Fruit fly (Drosophila melanogaster): ENCODE measurements around the gene Or10a.

Or10a gene

DNA sequence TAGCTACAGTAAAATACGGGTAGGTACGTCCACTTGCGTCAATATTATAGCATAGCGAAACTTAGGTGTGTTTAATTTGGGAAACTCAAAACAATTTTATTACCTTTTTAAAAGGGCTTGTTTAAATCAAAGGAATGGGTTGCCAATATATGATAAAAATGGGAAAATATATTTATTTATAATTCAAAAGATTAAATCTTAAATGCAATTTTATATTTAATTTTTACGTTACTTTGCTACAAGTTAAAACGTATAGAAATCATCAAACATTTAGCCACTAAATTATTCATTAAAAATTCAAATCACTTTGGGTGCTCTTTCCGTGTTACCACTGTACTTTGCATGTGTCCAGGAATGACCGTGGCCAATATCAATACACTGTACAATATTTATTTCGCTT is 23.7 kb upstream of the Or10a start (continued):
- TF ChIP-seq Meics (GFP tag; optimal IDR thresholded peaks at IDR 0.05): peak; percentile 58
- no peak for TF ChIP-seq CG31388 (GFP tag; optimal IDR thresholded peaks at IDR 0.05)
- TF ChIP-seq CG10979 (tag; optimal IDR thresholded peaks at IDR 0.05): no peak
- TF ChIP-seq bowl (GFP tag; IDR thresholded peaks at IDR 0.05): no peak
- no peak for TF ChIP-seq sens (GFP tag)
- no peak for TF ChIP-seq MTF-1 (GFP tag; optimal IDR thresholded peaks at IDR 0.05; ENCODE audit: borderline replicate concordance)
- no peak for TF ChIP-seq tx (GFP tag; optimal IDR thresholded peaks at IDR 0.05)
- no peak for TF ChIP-seq HLH54F (GFP tag; optimal IDR thresholded peaks at IDR 0.05)
- TF ChIP-seq CG7928 (GFP tag; optimal IDR thresholded peaks at IDR 0.05): no peak
- TF ChIP-seq Neu2 (GFP tag; optimal IDR thresholded peaks at IDR 0.05; ENCODE audit: borderline replicate concordance): no peak
- TF ChIP-seq CG8765 (GFP tag; IDR thresholded peaks at IDR 0.05): no peak
- peak; percentile 85 for TF ChIP-seq grau (tag; optimal IDR thresholded peaks at IDR 0.05)
- no peak for TF ChIP-seq HLH4C (GFP tag; IDR thresholded peaks at IDR 0.05; ENCODE audit: partially characterized antibody)
- TF ChIP-seq CG12104 (GFP tag; optimal IDR thresholded peaks at IDR 0.05): peak; percentile 29
- TF ChIP-seq vnd (GFP tag; IDR thresholded peaks at IDR 0.05; ENCODE audit: partially characterized antibody): no peak
- TF ChIP-seq CG17385 (GFP tag; optimal IDR thresholded peaks at IDR 0.05): peak; percentile 47
- peak; percentile 14 for TF ChIP-seq CG18619 (GFP tag; optimal IDR thresholded peaks at IDR 0.05)
- no peak for TF ChIP-seq pum (GFP tag; optimal IDR thresholded peaks at IDR 0.05)
- TF ChIP-seq Bdp1 (GFP tag; optimal IDR thresholded peaks at IDR 0.05): no peak
- TF ChIP-seq klu (GFP tag; IDR thresholded peaks at IDR 0.05): no peak
- no peak for TF ChIP-seq CG6813 (GFP tag; optimal IDR thresholded peaks at IDR 0.05)
- no peak for TF ChIP-seq Mes4 (GFP tag; optimal IDR thresholded peaks at IDR 0.05)
- TF ChIP-seq NC2β (GFP tag; optimal IDR thresholded peaks at IDR 0.05): no peak
- no peak for TF ChIP-seq CG6254 (GFP tag; optimal IDR thresholded peaks at IDR 0.05)
- TF ChIP-seq Sox102F (GFP tag; optimal IDR thresholded peaks at IDR 0.05): peak; percentile 38
- no peak for TF ChIP-seq Max (GFP tag; optimal IDR thresholded peaks at IDR 0.05)
- TF ChIP-seq CG11456 (GFP tag; IDR thresholded peaks at IDR 0.05): no peak
- no peak for TF ChIP-seq pan (optimal IDR thresholded peaks at IDR 0.05)
- peak in 1 of 2 experiments; percentile 4 for TF ChIP-seq pan (GFP tag; optimal IDR thresholded peaks at IDR 0.05 in 1 of 2, IDR thresholded peaks at IDR 0.05 in 1 of 2)
- no peak for TF ChIP-seq CG16815 (GFP tag; optimal IDR thresholded peaks at IDR 0.05)
- no peak for TF ChIP-seq amos (GFP tag; IDR thresholded peaks at IDR 0.05; ENCODE audit: partially characterized antibody)
- TF ChIP-seq HLH3B (GFP tag; IDR thresholded peaks at IDR 0.05): no peak
- peak; percentile 34 for TF ChIP-seq PHDP (tag; optimal IDR thresholded peaks at IDR 0.05)
- TF ChIP-seq CHES-1-like (GFP tag; optimal IDR thresholded peaks at IDR 0.05): no peak
- TF ChIP-seq CG32767 (GFP tag; IDR thresholded peaks at IDR 0.05): no peak
- no peak for TF ChIP-seq CG17829 (tag; optimal IDR thresholded peaks at IDR 0.05)
- TF ChIP-seq prd (optimal IDR thresholded peaks at IDR 0.05): no peak
- no peak for TF ChIP-seq prd (GFP tag; IDR thresholded peaks at IDR 0.05)
- no peak for TF ChIP-seq chm (GFP tag; IDR thresholded peaks at IDR 0.05)
- no peak for TF ChIP-seq CG12299 (tag; optimal IDR thresholded peaks at IDR 0.05)
- no peak for TF ChIP-seq toy (GFP tag; IDR thresholded peaks at IDR 0.05)
- peak; percentile 15 for TF ChIP-seq D19A (tag; optimal IDR thresholded peaks at IDR 0.05)
- no peak for TF ChIP-seq sima (GFP tag; optimal IDR thresholded peaks at IDR 0.05)
- TF ChIP-seq da (GFP tag; optimal IDR thresholded peaks at IDR 0.05): no peak
- TF ChIP-seq CG8089 (GFP tag; optimal IDR thresholded peaks at IDR 0.05): no peak
- TF ChIP-seq vfl (GFP tag; optimal IDR thresholded peaks at IDR 0.05): no peak
- no peak for TF ChIP-seq CG6791 (GFP tag; IDR thresholded peaks at IDR 0.05; ENCODE audit: partially characterized antibody)
- peak; percentile 58 for TF ChIP-seq dmrt99B (tag; optimal IDR thresholded peaks at IDR 0.05)
- TF ChIP-seq Hey (tag; optimal IDR thresholded peaks at IDR 0.05): no peak
- no peak for TF ChIP-seq org-1 (GFP tag; optimal IDR thresholded peaks at IDR 0.05)
- no peak for TF ChIP-seq Dll (GFP tag; IDR thresholded peaks at IDR 0.05; ENCODE audit: partially characterized antibody)
- TF ChIP-seq CG12769 (tag; optimal IDR thresholded peaks at IDR 0.05): no peak
